Worm (Caenorhabditis elegans) whole organism, L4/young adult: ENCODE measurements around the gene acp-6.

Source experiments
- W03F9.2 ChIP-seq: fragments of 150-350 bp; optimal IDR thresholded peaks from 2 replicates; lab custom pipeline; 2014; ENCODE audit warnings: missing biosample characterization, missing genetic modification characterization
- dao-5 ChIP-seq: sonication (generic microtip); optimal IDR thresholded peaks from 2 replicates; lab custom pipeline; 2016; ENCODE audit warnings: missing genotype, missing genetic modification characterization, moderate library complexity, missing compliant biosample characterization
- him-1 ChIP-seq: sonication (generic microtip); optimal IDR thresholded peaks from 2 replicates; lab custom pipeline; 2016; ENCODE audit warnings: missing genotype, missing genetic modification reagents, missing genetic modification characterization, missing compliant biosample characterization

The acp-6 gene

DNA sequence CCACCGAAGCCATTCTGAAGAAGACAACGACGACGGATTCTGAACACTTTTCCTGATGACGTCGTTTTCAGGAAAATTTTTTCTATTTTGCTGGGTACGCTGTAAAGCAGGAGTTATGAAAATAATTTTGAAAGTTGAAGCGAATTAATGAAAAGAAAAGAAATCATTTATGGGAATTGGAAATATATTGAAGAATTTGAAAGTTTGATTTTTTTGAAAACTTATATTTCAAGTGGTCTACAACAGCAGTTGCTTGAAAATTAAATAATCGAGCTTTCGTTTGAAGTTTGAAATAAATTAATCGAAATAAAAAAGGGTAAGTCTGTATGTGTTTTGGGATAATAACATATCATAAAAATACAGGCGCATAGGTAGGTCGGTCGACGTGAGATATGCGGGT, 42.0 kb downstream of the acp-6 start, which contains the start of gene shl-1:
TSS of gene shl-1 (minus strand) at position 101 of the 400 bp plus-strand sequence.
- TF ChIP-seq W03F9.2 (tag; lab: Kevin White, UChicago), result no peak
- no peak for TF ChIP-seq dao-5 (tag; lab: Kevin White, UChicago)
- no peak for TF ChIP-seq him-1 (tag; lab: Kevin White, UChicago)

DNA sequence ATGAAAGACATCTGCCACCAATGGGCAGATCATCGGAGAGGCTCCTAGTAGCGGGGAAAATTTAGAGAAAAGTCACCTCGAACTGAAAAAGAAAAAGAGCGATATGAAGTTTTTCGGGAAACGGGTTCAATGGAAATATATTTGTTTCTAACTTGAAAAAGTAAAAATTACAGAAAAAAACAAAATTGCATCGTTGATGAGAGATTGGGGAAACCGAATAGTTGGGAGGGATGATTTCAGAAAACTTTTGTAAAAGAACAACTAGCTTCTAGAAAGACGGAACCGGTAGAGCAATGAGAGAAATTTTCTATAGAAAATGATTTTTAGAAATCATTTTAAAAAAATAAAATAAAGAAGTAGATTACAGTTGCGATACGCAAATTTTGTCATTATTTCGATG, 47.5 kb downstream of the acp-6 start:
- no peak for TF ChIP-seq him-1 (tag; lab: Kevin White, UChicago)
- TF ChIP-seq dao-5 (tag; lab: Kevin White, UChicago), result no peak
- TF ChIP-seq W03F9.2 (tag; lab: Kevin White, UChicago), result no peak

DNA sequence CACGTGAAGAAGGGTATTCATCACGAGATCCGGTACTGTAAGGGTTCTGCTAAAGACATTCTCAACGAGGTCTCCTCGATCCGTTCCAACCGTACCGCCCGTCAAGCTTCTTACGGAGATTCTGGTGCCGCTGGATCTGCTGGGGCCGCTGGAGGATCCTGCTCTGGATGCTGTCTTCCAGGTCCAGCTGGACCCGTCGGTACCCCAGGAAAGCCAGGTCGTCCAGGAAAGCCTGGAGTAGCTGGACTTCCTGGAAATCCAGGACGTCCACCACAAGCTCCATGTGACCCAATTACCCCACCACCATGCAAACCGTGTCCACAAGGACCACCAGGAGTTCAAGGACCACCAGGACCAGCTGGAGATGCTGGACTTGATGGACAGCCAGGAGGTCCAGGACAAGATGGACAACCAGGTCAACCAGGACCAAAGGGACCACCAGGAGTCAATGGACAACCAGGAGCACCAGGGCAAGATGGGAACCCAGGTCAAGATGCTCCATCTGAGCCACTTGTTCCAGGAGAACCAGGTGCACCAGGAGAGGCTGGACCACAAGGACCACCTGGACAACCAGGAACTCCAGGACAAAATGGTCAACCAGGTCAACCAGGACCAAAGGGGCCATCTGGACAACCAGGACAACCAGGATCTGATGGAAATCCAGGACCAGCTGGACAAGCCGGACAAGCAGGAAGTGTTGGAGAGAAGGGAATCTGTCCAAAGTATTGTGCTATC, 48.4 kb downstream of the acp-6 start:
- no peak for TF ChIP-seq W03F9.2 (tag; lab: Kevin White, UChicago)
- no peak for TF ChIP-seq him-1 (tag; lab: Kevin White, UChicago)
- TF ChIP-seq dao-5 (tag; lab: Kevin White, UChicago), result no peak

DNA sequence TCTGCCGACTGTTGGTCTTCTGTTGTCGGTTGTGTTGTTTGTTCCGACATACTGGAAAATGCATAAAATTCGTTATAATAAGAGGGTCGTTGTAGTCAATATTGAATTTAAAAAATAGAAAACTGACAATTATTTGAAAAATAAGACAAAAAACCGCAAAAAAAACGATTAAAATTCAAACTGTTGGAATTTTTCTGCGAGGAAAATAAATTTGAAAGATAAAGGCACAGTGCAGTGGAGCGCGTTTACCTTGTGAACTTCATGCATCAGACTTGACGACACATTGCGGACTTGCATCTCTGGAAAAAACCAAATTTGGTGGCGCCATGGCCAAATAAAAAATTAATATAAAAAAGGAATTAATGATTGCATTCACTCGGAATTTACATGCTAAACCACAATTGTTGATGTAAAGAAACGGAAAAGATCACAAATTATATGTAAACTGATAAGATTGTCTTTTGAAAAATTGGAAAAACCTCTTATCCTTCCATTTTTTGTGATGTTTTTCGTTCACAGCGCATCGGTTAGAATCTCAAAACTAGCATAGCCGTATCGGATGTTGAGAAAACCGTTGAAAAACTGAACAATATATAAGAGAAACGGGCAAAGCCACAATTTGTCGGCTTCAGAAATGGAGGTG, 49.3 kb downstream of the acp-6 start, which contains the start of the genes hrpf-2 and bli-6:
TSS of gene hrpf-2 (minus strand) at position 51 of the 643 bp plus-strand sequence.
TSS of gene bli-6 (plus strand) at position 593 of the 643 bp plus-strand sequence.
- TF ChIP-seq dao-5 (tag; lab: Kevin White, UChicago) (no peak), W03F9.2 (tag; lab: Kevin White, UChicago) (peak; percentile 92)
